Fruit fly (Drosophila melanogaster): Measurements from ENCODE around the gene Pcyt2.
A peak's percentile ranks its signal among the peaks of the same experiment; 100 is the strongest.

The Pcyt2 gene

dm6 chr3L:1586266-1587054 lies 33.2 kb downstream of the Pcyt2 start (continued):
- peak; percentile 49 for TF ChIP-seq kni (GFP tag; optimal IDR thresholded peaks at IDR 0.05)
- no peak for TF ChIP-seq NC2β (GFP tag; optimal IDR thresholded peaks at IDR 0.05)
- TF ChIP-seq CG4854 (GFP tag; optimal IDR thresholded peaks at IDR 0.05), result no peak
- TF ChIP-seq CG32772 (GFP tag; IDR thresholded peaks at IDR 0.05), result no peak
- TF ChIP-seq emc (GFP tag; optimal IDR thresholded peaks at IDR 0.05), result no peak
- TF ChIP-seq her (GFP tag; optimal IDR thresholded peaks at IDR 0.05), result peak; percentile 68
- no peak for TF ChIP-seq dysf (GFP tag; IDR thresholded peaks at IDR 0.05)
- peak; percentile 44; the same call in 1 of the 2 replicates for TF ChIP-seq Rfx (GFP tag; IDR thresholded peaks at IDR 0.05)
- no peak for TF ChIP-seq gt (GFP tag; IDR thresholded peaks at IDR 0.05)
- TF ChIP-seq Bdp1 (GFP tag; optimal IDR thresholded peaks at IDR 0.05), result no peak
- TF ChIP-seq CG4730 (GFP tag; IDR thresholded peaks at IDR 0.05), result no peak
- TF ChIP-seq Dfd (GFP tag; optimal IDR thresholded peaks at IDR 0.05), result no peak
- no peak for TF ChIP-seq Ravus (GFP tag; IDR thresholded peaks at IDR 0.05)
- TF ChIP-seq wor (GFP tag; IDR thresholded peaks at IDR 0.05), result no peak
- TF ChIP-seq CG4617 (GFP tag; optimal IDR thresholded peaks at IDR 0.05; ENCODE audit: borderline replicate concordance), result no peak
- TF ChIP-seq CG4820 (GFP tag; optimal IDR thresholded peaks at IDR 0.05), result no peak
- TF ChIP-seq Dad (GFP tag; optimal IDR thresholded peaks at IDR 0.05), result no peak
- TF ChIP-seq Lpt (GFP tag; optimal IDR thresholded peaks at IDR 0.05), result no peak
- TF ChIP-seq Bteb2 (GFP tag; optimal IDR thresholded peaks at IDR 0.05), result no peak
- TF ChIP-seq CG1529 (GFP tag; optimal IDR thresholded peaks at IDR 0.05), result no peak
- TF ChIP-seq CG6854 (GFP tag; optimal IDR thresholded peaks at IDR 0.05), result peak; percentile 50
- peak; percentile 62; the same call in 1 of the 2 replicates for TF ChIP-seq ato (GFP tag; IDR thresholded peaks at IDR 0.05; ENCODE audit: partially characterized antibody)
- TF ChIP-seq Fer2 (tag; optimal IDR thresholded peaks at IDR 0.05), result no peak
- no peak for TF ChIP-seq tgo (GFP tag; IDR thresholded peaks at IDR 0.05)
- TF ChIP-seq Dip3 (GFP tag; optimal IDR thresholded peaks at IDR 0.05), result no peak
- TF ChIP-seq Ada2b (GFP tag; IDR thresholded peaks at IDR 0.05), result no peak
- no peak for TF ChIP-seq CG4404 (GFP tag; IDR thresholded peaks at IDR 0.05)
- TF ChIP-seq dmrt11E (tag; optimal IDR thresholded peaks at IDR 0.05), result no peak
- TF ChIP-seq CG8089 (GFP tag; optimal IDR thresholded peaks at IDR 0.05), result no peak
- TF ChIP-seq B-H2 (GFP tag; optimal IDR thresholded peaks at IDR 0.05), result peak; percentile 34
- TF ChIP-seq Oli (tag; optimal IDR thresholded peaks at IDR 0.05), result no peak
- TF ChIP-seq Hmr (GFP tag; optimal IDR thresholded peaks at IDR 0.05), result peak; percentile 24
- no peak for TF ChIP-seq CG10209 (GFP tag; optimal IDR thresholded peaks at IDR 0.05)
- TF ChIP-seq chm (GFP tag; IDR thresholded peaks at IDR 0.05), result peak; percentile 82; the same call in 1 of the 2 replicates
- no peak for TF ChIP-seq Hr51 (GFP tag; optimal IDR thresholded peaks at IDR 0.05)
- no peak for TF ChIP-seq gcm2 (GFP tag; optimal IDR thresholded peaks at IDR 0.05)
- TF ChIP-seq tll (GFP tag; optimal IDR thresholded peaks at IDR 0.05), result no peak
- no peak for TF ChIP-seq CG3163 (GFP tag; optimal IDR thresholded peaks at IDR 0.05)
- TF ChIP-seq toy (GFP tag; IDR thresholded peaks at IDR 0.05), result no peak
- no peak for TF ChIP-seq CG30020 (tag; optimal IDR thresholded peaks at IDR 0.05)
- no peak for TF ChIP-seq CG2129 (GFP tag; IDR thresholded peaks at IDR 0.05; ENCODE audit: partially characterized antibody)
- no peak for TF ChIP-seq CG14667 (GFP tag; IDR thresholded peaks at IDR 0.05)
- no peak for TF ChIP-seq Max (GFP tag; optimal IDR thresholded peaks at IDR 0.05)
- no peak for TF ChIP-seq so (GFP tag; IDR thresholded peaks at IDR 0.05)
- no peak; the same call in 1 of the 2 replicates for TF ChIP-seq HLH3B (GFP tag; IDR thresholded peaks at IDR 0.05)
- no peak for TF ChIP-seq salm (tag; optimal IDR thresholded peaks at IDR 0.05)
- peak; percentile 6 for TF ChIP-seq CG17829 (tag; optimal IDR thresholded peaks at IDR 0.05)
- no peak for TF ChIP-seq slou (GFP tag; optimal IDR thresholded peaks at IDR 0.05)
- TF ChIP-seq zen (tag; optimal IDR thresholded peaks at IDR 0.05), result no peak
- TF ChIP-seq chn (GFP tag; optimal IDR thresholded peaks at IDR 0.05), result no peak

Data from whole organism, embryonic.